Fruit fly (Drosophila melanogaster) whole organism, wandering third instar larva: ENCODE results near the gene CG7878.
A peak's percentile ranks its signal among the peaks of the same experiment; 100 is the strongest.

Experiments
- Abd-B ChIP-seq: fragments of >200 bp; optimal IDR thresholded peaks from 2 replicates; lab custom pipeline; 2017; ENCODE audit warnings: missing biosample characterization, missing genetic modification characterization
- CG32264 ChIP-seq: fragments of 200-800 bp; sonication (Bioruptor generic); optimal IDR thresholded peaks from 2 replicates; lab custom pipeline; 2016; ENCODE audit warnings: missing biosample characterization, missing genetic modification characterization
- CG9705 ChIP-seq: fragments of 200-800 bp; sonication (Bioruptor generic); optimal IDR thresholded peaks from 2 replicates; lab custom pipeline; 2018; ENCODE audit warnings: missing biosample characterization, mild to moderate bottlenecking, missing genetic modification characterization
- CrebA ChIP-seq: fragments of 200-800 bp; sonication (Bioruptor generic); optimal IDR thresholded peaks from 2 replicates; lab custom pipeline; 2016; ENCODE audit warnings: missing biosample characterization, mild to moderate bottlenecking, missing genetic modification characterization, borderline replicate concordance
- Dfd ChIP-seq: fragments of >200 bp; optimal IDR thresholded peaks from 2 replicates; lab custom pipeline; 2017; ENCODE audit warnings: missing biosample characterization, missing genetic modification characterization
- Dif ChIP-seq: fragments of 200-275, 200-300 bp; sonication (Bioruptor generic); optimal IDR thresholded peaks from 2 replicates; lab custom pipeline; 2018; ENCODE audit warnings: missing biosample characterization, missing genetic modification characterization; ENCODE audit not compliant: partially characterized antibody
- GATAd ChIP-seq: sonication (Bioruptor generic); optimal IDR thresholded peaks from 2 replicates; lab custom pipeline; 2016; ENCODE audit warnings: missing biosample characterization, missing genetic modification characterization
- HLH106 ChIP-seq: fragments of 200-800 bp; optimal IDR thresholded peaks from 3 replicates; lab custom pipeline; 2019; ENCODE audit warnings: missing biosample characterization, mild to moderate bottlenecking, missing genetic modification characterization, moderate library complexity
- Hnf4 ChIP-seq: fragments of 200-800 bp; sonication (Bioruptor generic); optimal IDR thresholded peaks from 2 replicates; lab custom pipeline; 2016; ENCODE audit warnings: missing biosample characterization, mild to moderate bottlenecking, missing genetic modification characterization
- Hr78 ChIP-seq: fragments of >200 bp; optimal IDR thresholded peaks from 2 replicates; lab custom pipeline; 2017; ENCODE audit warnings: missing biosample characterization, missing genetic modification characterization
- Hr83 ChIP-seq: fragments of 200-300 bp; sonication (Bioruptor generic); optimal IDR thresholded peaks from 2 replicates; lab custom pipeline; 2016; ENCODE audit warnings: missing biosample characterization, mild to moderate bottlenecking, missing genetic modification characterization, moderate library complexity; ENCODE audit not compliant: poor library complexity, severe bottlenecking
- Jra ChIP-seq: sonication (Bioruptor generic); optimal IDR thresholded peaks from 2 replicates; lab custom pipeline; 2016; ENCODE audit warnings: missing biosample characterization, missing genetic modification characterization
- Mio ChIP-seq: sonication (Bioruptor generic); optimal IDR thresholded peaks from 2 replicates; lab custom pipeline; 2016; ENCODE audit warnings: missing biosample characterization, missing genetic modification characterization
- Myc ChIP-seq: fragments of >200 bp; optimal IDR thresholded peaks from 2 replicates; lab custom pipeline; 2017
- N ChIP-seq: fragments of >200 bp; optimal IDR thresholded peaks from 2 replicates; lab custom pipeline; 2018; ENCODE audit warnings: missing biosample characterization, missing external identifiers, missing genetic modification characterization
- OdsH ChIP-seq: fragments of 200-800 bp; sonication (Bioruptor generic); optimal IDR thresholded peaks from 2 replicates; lab custom pipeline; 2016; ENCODE audit warnings: missing biosample characterization, mild to moderate bottlenecking, missing genetic modification characterization
- Rel ChIP-seq, 2 experiments: fragments of 200-800 bp; sonication (Bioruptor generic) in 1 of 2; optimal IDR thresholded peaks; 2 replicates in 1 of 2; 3 replicates in 1 of 2; lab custom pipeline; 2016 to 2019; ENCODE audit warnings: mild to moderate bottlenecking in 2 of 2, missing biosample characterization in 2 of 2, missing genetic modification characterization in 2 of 2, moderate library complexity in 1 of 2
- Sp1 ChIP-seq: fragments of 200-800 bp; sonication (Bioruptor generic); optimal IDR thresholded peaks from 3 replicates; lab custom pipeline; 2019; ENCODE audit warnings: missing biosample characterization, mild to moderate bottlenecking, missing genetic modification characterization, moderate library complexity
- Vsx2 ChIP-seq: fragments of 200-300, 225-300 bp; sonication (Bioruptor generic); optimal IDR thresholded peaks from 2 replicates; lab custom pipeline; 2018; ENCODE audit warnings: missing biosample characterization, missing genetic modification characterization; ENCODE audit not compliant: partially characterized antibody
- br ChIP-seq: fragments of 200-800 bp; sonication (Bioruptor generic); optimal IDR thresholded peaks from 2 replicates; lab custom pipeline; 2016; ENCODE audit warnings: missing biosample characterization, missing genetic modification characterization
- brk ChIP-seq: fragments of 200-800 bp; sonication (Bioruptor generic); optimal IDR thresholded peaks from 2 replicates; lab custom pipeline; 2016; ENCODE audit warnings: missing biosample characterization, mild to moderate bottlenecking, missing genetic modification characterization
- dl ChIP-seq, 2 experiments: fragments of 175-275, 200-275 bp in 1 of 2; fragments of 200-275 bp in 1 of 2; sonication (Bioruptor generic); optimal IDR thresholded peaks; lab custom pipeline; 2018; ENCODE audit warnings: mild to moderate bottlenecking in 2 of 2, missing biosample characterization in 2 of 2, missing genetic modification characterization in 2 of 2, moderate library complexity in 2 of 2; ENCODE audit not compliant: partially characterized antibody in 2 of 2, insufficient read depth in 1 of 2
- dmrt93B ChIP-seq: fragments of 200-800 bp; sonication (Bioruptor generic); optimal IDR thresholded peaks from 2 replicates; lab custom pipeline; 2018; ENCODE audit warnings: missing biosample characterization, mild to moderate bottlenecking, missing genetic modification characterization
- dsf ChIP-seq: sonication (Bioruptor generic); optimal IDR thresholded peaks from 2 replicates; lab custom pipeline; 2016; ENCODE audit warnings: missing biosample characterization, missing genetic modification characterization, borderline replicate concordance
- ey ChIP-seq: fragments of 200-800 bp; sonication (Bioruptor generic); optimal IDR thresholded peaks from 2 replicates; lab custom pipeline; 2016; ENCODE audit warnings: missing biosample characterization, missing genetic modification characterization
- foxo ChIP-seq, 2 experiments: fragments of 200-800 bp; sonication (Bioruptor generic); optimal IDR thresholded peaks; 2 replicates in 1 of 2; 3 replicates in 1 of 2; lab custom pipeline; 2016 to 2017; ENCODE audit warnings: missing biosample characterization in 2 of 2, missing genetic modification characterization in 2 of 2
- fru ChIP-seq: fragments of 200-800 bp; sonication (Bioruptor generic); optimal IDR thresholded peaks from 3 replicates; lab custom pipeline; 2016; ENCODE audit warnings: missing biosample characterization, mild to moderate bottlenecking, missing genetic modification characterization
- h ChIP-seq: fragments of 200-800 bp; sonication (Bioruptor generic); optimal IDR thresholded peaks from 3 replicates; lab custom pipeline; 2016; ENCODE audit warnings: missing biosample characterization, mild to moderate bottlenecking, missing genetic modification characterization
- jim ChIP-seq: fragments of 175-275, 200-325 bp; sonication (Bioruptor generic); optimal IDR thresholded peaks from 2 replicates; lab custom pipeline; 2016; ENCODE audit warnings: missing biosample characterization, mild to moderate bottlenecking, missing genetic modification characterization
- lola ChIP-seq: fragments of >200 bp; optimal IDR thresholded peaks from 2 replicates; lab custom pipeline; 2017; ENCODE audit warnings: missing biosample characterization, missing genetic modification characterization
- pan ChIP-seq: fragments of >200 bp; optimal IDR thresholded peaks from 2 replicates; lab custom pipeline; 2017
- psq ChIP-seq: fragments of 200-800 bp; sonication (Bioruptor generic); optimal IDR thresholded peaks from 3 replicates; lab custom pipeline; 2017; ENCODE audit warnings: missing biosample characterization, mild to moderate bottlenecking, missing genetic modification characterization, moderate library complexity
- rgr ChIP-seq: fragments of 200-800 bp; sonication (Bioruptor generic); optimal IDR thresholded peaks from 3 replicates; lab custom pipeline; 2016; ENCODE audit warnings: missing biosample characterization, mild to moderate bottlenecking, missing genetic modification characterization
- sage ChIP-seq: fragments of 200-800 bp; sonication (Bioruptor generic); optimal IDR thresholded peaks from 2 replicates; lab custom pipeline; 2016; ENCODE audit warnings: missing biosample characterization, mild to moderate bottlenecking, missing genetic modification characterization
- sv ChIP-seq: fragments of 200-800 bp; sonication (Bioruptor generic); optimal IDR thresholded peaks from 3 replicates; lab custom pipeline; 2016; ENCODE audit warnings: missing biosample characterization, missing genetic modification characterization
- tai ChIP-seq: sonication (Bioruptor generic); optimal IDR thresholded peaks from 2 replicates; lab custom pipeline; 2016; ENCODE audit warnings: missing biosample characterization, missing genetic modification characterization
- usp ChIP-seq: fragments of >200 bp; optimal IDR thresholded peaks from 2 replicates; lab custom pipeline; 2017; ENCODE audit warnings: missing biosample characterization, missing genetic modification characterization
- woc ChIP-seq: sonication (Bioruptor generic); optimal IDR thresholded peaks from 2 replicates; lab custom pipeline; 2016; ENCODE audit warnings: missing biosample characterization, mild to moderate bottlenecking, missing genetic modification characterization

CG7878 gene

dm6 chr3R:8106909-8107841 lies 15.3 kb upstream of the CG7878 start:
- TF ChIP-seq dsf (no peak), brk (GFP tag; lab: Kevin White, UChicago) (peak; percentile 1), foxo (GFP tag; optimal IDR thresholded peaks at IDR 0.05; lab: Kevin White, UChicago) (peak in 1 of 2 experiments; percentile 11), Mio (no peak), tai (GFP tag; lab: Kevin White, UChicago) (no peak), Dfd (GFP tag; lab: Kevin White, UChicago) (no peak), Sp1 (GFP tag; lab: Kevin White, UChicago) (no peak), jim (no peak)

DNA sequence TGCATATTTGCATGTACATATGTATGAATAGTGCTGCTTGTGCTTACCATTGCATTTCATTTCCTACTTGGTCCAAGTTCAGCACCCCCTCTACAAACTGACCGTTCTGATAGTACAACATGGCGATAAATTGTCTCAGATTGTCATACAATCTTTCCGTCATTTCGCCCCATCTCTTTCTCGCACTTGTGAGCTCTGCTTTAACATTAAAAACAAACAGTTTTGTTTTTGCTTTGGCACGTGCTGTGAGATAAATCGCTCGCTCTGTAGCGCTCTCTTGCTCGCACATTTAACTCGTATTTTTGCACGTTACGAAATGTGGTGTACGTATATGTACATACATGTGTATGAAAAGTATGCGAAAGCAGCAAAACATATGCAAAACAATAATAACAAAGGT lies 13.8 kb upstream of the CG7878 start:
- TF ChIP-seq Mio (no peak), brk (GFP tag; lab: Kevin White, UChicago) (no peak), sage (GFP tag; lab: Kevin White, UChicago) (no peak), woc (no peak), CG32264 (no peak), dl (GFP tag; optimal IDR thresholded peaks at IDR 0.05; lab: Kevin White, UChicago; ENCODE audit: insufficient read depth in 1 of 2, partially characterized antibody in 2 of 2) (no peak), h (no peak), Myc (no peak), GATAd (no peak), CrebA (GFP tag; lab: Kevin White, UChicago) (no peak), jim (no peak), N (GFP tag; lab: Kevin White, UChicago) (no peak), foxo (GFP tag; optimal IDR thresholded peaks at IDR 0.05; lab: Kevin White, UChicago) (no peak), ey (no peak), Vsx2 (no peak), Sp1 (GFP tag; lab: Kevin White, UChicago) (no peak), sv (no peak), fru (GFP tag; lab: Kevin White, UChicago) (no peak)
- TF ChIP-seq, all 38 proteins: peak for 0

DNA sequence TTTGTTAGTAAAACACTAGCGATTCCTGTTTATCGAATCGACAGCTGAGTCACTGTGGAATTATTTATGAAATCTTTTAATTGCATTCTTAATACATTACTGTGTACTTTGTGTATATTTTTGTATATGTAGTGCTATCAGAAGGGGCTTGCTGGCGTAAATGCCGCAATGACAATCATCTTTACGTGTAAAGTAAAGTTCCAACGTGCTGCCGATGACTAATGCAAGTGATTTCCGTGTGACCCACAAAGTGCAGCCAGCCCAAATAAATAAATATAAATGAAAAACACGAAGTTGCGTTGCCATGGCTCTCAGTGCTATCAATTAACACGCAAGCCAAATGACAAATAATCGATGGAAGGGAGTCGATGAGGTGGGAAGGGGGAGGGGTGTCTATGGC lies 12.7 kb upstream of the CG7878 start:
- TF ChIP-seq sv (no peak), CrebA (GFP tag; lab: Kevin White, UChicago) (no peak), Rel (GFP tag; optimal IDR thresholded peaks at IDR 0.05; lab: Kevin White, UChicago) (no peak), Rel (tag; optimal IDR thresholded peaks at IDR 0.05; lab: Kevin White, UChicago) (no peak)
- TF ChIP-seq, all 38 proteins: peak for 0

DNA sequence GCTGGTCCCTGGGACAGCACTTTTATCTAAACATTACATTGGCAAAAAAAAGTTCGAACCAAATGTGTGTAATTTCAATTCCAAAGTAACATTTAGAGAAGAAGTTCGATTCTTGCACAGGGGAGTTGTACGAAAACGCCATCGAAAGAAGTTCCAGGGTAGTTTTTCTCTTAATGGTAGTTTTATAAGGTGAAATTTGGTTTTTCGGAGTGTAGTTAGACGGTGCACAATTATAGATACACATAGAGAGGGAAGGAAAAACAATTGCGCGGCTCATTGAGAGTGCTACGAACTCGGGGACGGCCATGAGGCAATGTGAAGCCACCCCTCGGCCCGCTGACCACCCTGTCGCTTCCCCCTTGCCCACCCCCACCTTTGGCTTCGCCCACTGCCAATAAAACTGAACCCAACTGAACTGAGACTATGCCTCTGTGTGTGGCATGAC lies 12.3 kb upstream of the CG7878 start:
- TF ChIP-seq Hnf4 (GFP tag; lab: Kevin White, UChicago) (peak; percentile 3), Jra (no peak), Sp1 (GFP tag; lab: Kevin White, UChicago) (no peak), Dfd (GFP tag; lab: Kevin White, UChicago) (no peak), sv (peak; percentile 14), Abd-B (GFP tag; lab: Kevin White, UChicago) (no peak), Hr83 (GFP tag; lab: Kevin White, UChicago) (no peak), N (GFP tag; lab: Kevin White, UChicago) (no peak), jim (no peak), Hr78 (GFP tag; lab: Kevin White, UChicago) (no peak), OdsH (GFP tag; lab: Kevin White, UChicago) (peak; percentile 27), GATAd (no peak), Myc (no peak), dsf (no peak), brk (GFP tag; lab: Kevin White, UChicago) (no peak), lola (GFP tag; lab: Kevin White, UChicago) (no peak), woc (no peak), dmrt93B (GFP tag; lab: Kevin White, UChicago) (no peak), rgr (GFP tag; lab: Kevin White, UChicago) (no peak), HLH106 (tag; lab: Kevin White, UChicago) (peak; percentile 2), ey (peak; percentile 20), fru (GFP tag; lab: Kevin White, UChicago) (peak; percentile 44), CG9705 (GFP tag; lab: Kevin White, UChicago) (no peak), Rel (GFP tag; optimal IDR thresholded peaks at IDR 0.05; lab: Kevin White, UChicago) (no peak), Rel (tag; optimal IDR thresholded peaks at IDR 0.05; lab: Kevin White, UChicago) (no peak), dl (GFP tag; optimal IDR thresholded peaks at IDR 0.05; lab: Kevin White, UChicago; ENCODE audit: insufficient read depth in 1 of 2, partially characterized antibody in 2 of 2) (no peak), CrebA (GFP tag; lab: Kevin White, UChicago) (no peak), CG32264 (no peak), pan (lab: Kevin White, UChicago) (no peak), br (GFP tag; lab: Kevin White, UChicago) (peak; percentile 17), Mio (no peak), usp (no peak), Dif (GFP tag; lab: Kevin White, UChicago) (no peak), h (peak; percentile 47), tai (GFP tag; lab: Kevin White, UChicago) (no peak), sage (GFP tag; lab: Kevin White, UChicago) (no peak), psq (GFP tag; lab: Kevin White, UChicago) (peak; percentile 33), Vsx2 (no peak), foxo (GFP tag; optimal IDR thresholded peaks at IDR 0.05; lab: Kevin White, UChicago) (peak in 1 of 2 experiments; percentile 49)
